Worm (Caenorhabditis elegans): ENCODE data around the gene nhr-71.

ce11 chrX:13726285-13726684 is 20.8 kb upstream of the nhr-71 start:
- TF ChIP-seq nhr-10 (tag; optimal IDR thresholded peaks at IDR 0.05), result no peak
- TF ChIP-seq nhr-48 (tag; optimal IDR thresholded peaks at IDR 0.05), result no peak
- TF ChIP-seq nhr-237 (tag; optimal IDR thresholded peaks at IDR 0.05), result no peak
- TF ChIP-seq zfp-3 (GFP tag; conservative IDR thresholded peaks at IDR 0.05), result no peak
- TF ChIP-seq lsy-2 (tag; optimal IDR thresholded peaks at IDR 0.05), result no peak
- no peak for TF ChIP-seq egl-27 (tag; optimal IDR thresholded peaks at IDR 0.05)

All from whole organism, L4 larva.